Worm (Caenorhabditis elegans): ENCODE data around the gene T10D4.1.

- TF ChIP-seq lin-39 (tag; optimal IDR thresholded peaks at IDR 0.05), result no peak
- TF ChIP-seq nhr-10 (tag; optimal IDR thresholded peaks at IDR 0.05), result no peak
- no peak for TF ChIP-seq elt-3 (tag; optimal IDR thresholded peaks at IDR 0.05)
- no peak for TF ChIP-seq nhr-237 (tag; optimal IDR thresholded peaks at IDR 0.05)
- TF ChIP-seq blmp-1 (tag; optimal IDR thresholded peaks at IDR 0.05; ENCODE audit: insufficient read depth), result no peak
- TF ChIP-seq skn-1 (tag; optimal IDR thresholded peaks at IDR 0.05), result no peak
- no peak for TF ChIP-seq snpc-4 (tag; optimal IDR thresholded peaks at IDR 0.05)
- no peak for TF ChIP-seq ama-1 (optimal IDR thresholded peaks at IDR 0.05)
- TF ChIP-seq nhr-77 (tag; optimal IDR thresholded peaks at IDR 0.05), result no peak
Observed at ce11 chrII:3126341-3126740, 23.6 kb upstream of the T10D4.1 start, which contains the start of gene ins-19.
